Worm (Caenorhabditis elegans): ENCODE data around the gene T28C6.10.

The T28C6.10 gene

DNA sequence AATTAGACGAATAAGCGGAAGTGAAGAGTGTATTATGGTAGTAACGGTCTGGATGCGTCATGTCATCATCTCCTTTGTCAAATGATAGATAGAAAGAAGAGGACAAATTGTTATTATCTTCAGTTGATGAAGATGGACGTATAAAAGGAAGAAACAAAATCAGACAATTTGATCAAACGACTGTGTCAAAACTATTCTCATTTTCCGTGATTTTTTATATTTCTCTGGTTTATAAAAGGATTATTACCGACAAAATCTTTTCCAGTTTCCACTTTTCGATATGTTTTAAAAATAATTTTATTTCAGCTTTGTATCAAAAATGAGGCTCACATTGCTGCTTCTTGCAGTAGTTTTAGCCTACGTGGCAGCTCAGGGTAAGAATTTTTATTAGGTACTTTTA, 1.7 kb upstream of the T28C6.10 start, which contains the start of gene grsp-2:
Gene grsp-2 (plus strand): TSS at position 301 of the 400 bp plus-strand sequence.
- TF ChIP-seq lsl-1 (GFP tag; optimal IDR thresholded peaks at IDR 0.05) = no peak
- TF ChIP-seq K12H6.12 (tag; optimal IDR thresholded peaks at IDR 0.05) = no peak
- TF ChIP-seq Y53F4B.3 (GFP tag; IDR thresholded peaks at IDR 0.05) = no peak
- TF ChIP-seq nfya-1 (tag; optimal IDR thresholded peaks at IDR 0.05; ENCODE audit: borderline replicate concordance, insufficient read depth) = no peak
- TF ChIP-seq somi-1 (GFP tag; optimal IDR thresholded peaks at IDR 0.05) = no peak
- no peak for TF ChIP-seq cebp-1 (GFP tag; IDR thresholded peaks at IDR 0.05)
- no peak for TF ChIP-seq cebp-1 (tag; optimal IDR thresholded peaks at IDR 0.05)
- no peak for TF ChIP-seq sea-2 (GFP tag; IDR thresholded peaks at IDR 0.05)
- no peak for TF ChIP-seq ztf-6 (GFP tag; IDR thresholded peaks at IDR 0.05)
- TF ChIP-seq F55B11.4 (tag; optimal IDR thresholded peaks at IDR 0.05; ENCODE audit: borderline replicate concordance, insufficient read depth) = no peak
- no peak for TF ChIP-seq ztf-25 (GFP tag; IDR thresholded peaks at IDR 0.05)
- TF ChIP-seq ceh-40 (GFP tag; IDR thresholded peaks at IDR 0.05) = no peak
- no peak for TF ChIP-seq mcd-1 (GFP tag; IDR thresholded peaks at IDR 0.05)
- TF ChIP-seq F57C9.4 (tag; optimal IDR thresholded peaks at IDR 0.05) = no peak
- no peak for TF ChIP-seq mes-4 (tag; optimal IDR thresholded peaks at IDR 0.05)
- no peak for TF ChIP-seq ZK185.1 (tag; optimal IDR thresholded peaks at IDR 0.05; ENCODE audit: poor library complexity, severe bottlenecking)
- no peak for TF ChIP-seq lin-40 (tag; optimal IDR thresholded peaks at IDR 0.05)
- TF ChIP-seq snpc-1.1 (tag; optimal IDR thresholded peaks at IDR 0.05; ENCODE audit: insufficient read depth) = no peak
- TF ChIP-seq attf-6 (GFP tag; IDR thresholded peaks at IDR 0.05) = no peak
- no peak for TF ChIP-seq B0035.1 (tag; optimal IDR thresholded peaks at IDR 0.05)

DNA sequence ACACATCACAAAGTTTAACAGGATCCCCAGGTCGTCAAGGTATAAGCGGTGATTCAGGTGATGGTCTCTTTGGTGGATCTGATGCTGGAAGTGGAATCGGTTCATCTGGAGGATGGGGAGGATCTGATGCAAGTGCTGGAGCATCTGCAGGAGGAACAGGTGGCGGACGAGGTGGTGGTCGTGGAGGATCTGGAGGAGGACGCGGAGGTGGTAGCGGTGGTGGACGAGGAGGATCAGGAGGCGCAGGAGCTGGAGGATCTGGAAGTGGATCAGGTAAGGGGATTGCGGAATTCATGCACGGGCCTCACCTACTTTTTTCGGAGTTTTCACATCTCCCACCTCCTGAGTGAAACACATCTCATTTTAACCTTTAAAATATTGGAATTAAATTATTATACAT, 1.1 kb upstream of the T28C6.10 start:
- peak; percentile 86 for TF ChIP-seq egrh-3 (GFP tag; IDR thresholded peaks at IDR 0.05)
- no peak for TF ChIP-seq nhr-80 (tag; optimal IDR thresholded peaks at IDR 0.05)
- no peak for TF ChIP-seq ztf-6 (GFP tag; IDR thresholded peaks at IDR 0.05)
- no peak for TF ChIP-seq mel-28 (tag; optimal IDR thresholded peaks at IDR 0.05; ENCODE audit: borderline replicate concordance)
- no peak for TF ChIP-seq let-526 (GFP tag; IDR thresholded peaks at IDR 0.05)
- no peak for TF ChIP-seq ztf-18 (tag; optimal IDR thresholded peaks at IDR 0.05)
- TF ChIP-seq mcd-1 (GFP tag; IDR thresholded peaks at IDR 0.05) = no peak

- TF ChIP-seq hlh-26 (GFP tag; conservative IDR thresholded peaks at IDR 0.05) (no peak), madf-8 (GFP tag; conservative IDR thresholded peaks at IDR 0.05) (no peak), madf-3 (GFP tag; IDR thresholded peaks at IDR 0.05) (no peak), hlh-12 (tag; optimal IDR thresholded peaks at IDR 0.05) (no peak), F57A8.1 (GFP tag; optimal IDR thresholded peaks at IDR 0.05) (no peak), nhr-80 (tag; optimal IDR thresholded peaks at IDR 0.05) (no peak), ceh-27 (GFP tag; optimal IDR thresholded peaks at IDR 0.05) (no peak), ztf-6 (GFP tag; IDR thresholded peaks at IDR 0.05) (no peak), lin-26 (GFP tag; IDR thresholded peaks at IDR 0.05) (no peak), hmg-1.2 (GFP tag; IDR thresholded peaks at IDR 0.05) (no peak), F55B11.4 (tag; optimal IDR thresholded peaks at IDR 0.05; ENCODE audit: borderline replicate concordance, insufficient read depth) (no peak), hmg-20 (GFP tag; IDR thresholded peaks at IDR 0.05) (no peak), lsy-27 (tag; optimal IDR thresholded peaks at IDR 0.05; ENCODE audit: borderline replicate concordance, insufficient read depth) (no peak), aptf-3 (GFP tag; IDR thresholded peaks at IDR 0.05) (no peak), F39B2.1 (GFP tag; IDR thresholded peaks at IDR 0.05) (no peak), nhr-90 (tag; optimal IDR thresholded peaks at IDR 0.05) (no peak)
These were observed 1.7 kb downstream of the T28C6.10 start for ce11 chrIV:8819471-8819870.

Data from whole organism, young adult.